Fruit fly (Drosophila melanogaster): ENCODE results near the gene hydra.

Gene hydra

dm6 chrX:20662919-20663557 lies 13.8 kb downstream of the hydra start:
- TF ChIP-seq CG8478 (optimal IDR thresholded peaks at IDR 0.05), result no peak
- TF ChIP-seq CTCF (optimal IDR thresholded peaks at IDR 0.05), result no peak

dm6 chrX:20661612-20662228 lies 15.1 kb downstream of the hydra start, which contains the start of gene CG1835:
CG1835 (plus strand) TSS chrX:20661917.
- TF ChIP-seq CG8478 (optimal IDR thresholded peaks at IDR 0.05), result no peak
- TF ChIP-seq CTCF (optimal IDR thresholded peaks at IDR 0.05), result no peak

DNA sequence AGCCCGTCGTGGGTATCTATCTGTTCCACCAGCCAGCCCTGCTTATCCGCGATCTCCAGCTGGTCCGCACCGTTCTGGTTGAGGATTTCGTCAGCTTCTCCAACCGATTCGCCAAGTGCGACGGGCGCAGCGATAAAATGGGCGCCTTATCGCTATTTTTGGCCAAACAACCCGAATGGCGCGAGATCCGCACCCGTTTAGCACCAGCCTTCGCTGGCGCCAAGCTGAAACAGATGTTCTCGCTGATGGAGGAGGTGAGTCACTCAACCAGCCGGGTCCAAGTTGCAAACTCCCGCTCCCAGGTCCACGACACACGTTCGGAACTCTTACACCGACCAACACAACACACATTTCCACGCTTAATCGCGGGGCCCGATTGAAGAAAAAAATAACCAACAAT lies 18.2 kb downstream of the hydra start:
- no peak for TF ChIP-seq CTCF (optimal IDR thresholded peaks at IDR 0.05)
- no peak for TF ChIP-seq CG8478 (optimal IDR thresholded peaks at IDR 0.05)

DNA sequence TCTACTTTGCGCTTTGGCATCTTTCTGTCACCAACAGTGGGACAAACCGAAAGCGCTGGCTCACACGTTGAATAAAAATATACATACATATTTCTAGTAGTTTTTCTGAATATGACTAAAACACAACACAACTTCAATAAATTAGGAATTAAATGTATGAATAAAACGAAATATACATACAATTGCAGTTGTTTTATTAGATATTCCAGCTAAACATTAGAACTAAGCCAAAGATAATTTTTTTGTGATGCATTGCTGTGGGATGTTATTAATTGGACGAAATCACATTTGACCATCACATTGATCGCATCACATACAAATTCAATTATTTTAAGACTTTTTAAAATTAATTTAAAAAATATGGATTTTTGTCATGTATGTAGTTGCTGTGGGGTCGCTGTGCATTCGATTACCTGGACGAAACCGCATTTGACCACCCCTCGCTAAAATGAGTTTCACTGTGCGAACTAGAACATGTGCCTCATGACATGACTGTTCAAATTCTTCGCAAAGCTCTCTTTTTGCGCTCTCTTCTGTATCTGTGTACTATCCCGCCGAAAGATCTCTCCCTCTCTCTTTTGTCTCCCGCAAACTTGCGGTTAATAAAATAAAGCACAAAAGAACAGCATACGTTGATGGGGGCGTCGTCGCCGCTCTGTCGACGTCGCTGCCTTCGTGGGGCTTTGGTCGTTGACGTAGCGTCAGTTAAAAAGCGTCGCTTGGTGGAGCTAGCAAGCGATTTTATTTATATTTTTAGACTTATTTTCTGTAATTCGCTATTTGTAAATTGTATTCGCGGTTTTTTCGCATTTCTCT lies 20.1 kb downstream of the hydra start, which contains the start of gene Cyp6v1:
Gene Cyp6v1 (plus strand): TSS at position 588 of the 816 bp plus-strand sequence.
- TF ChIP-seq CTCF (optimal IDR thresholded peaks at IDR 0.05) (no peak), CG8478 (optimal IDR thresholded peaks at IDR 0.05) (no peak)

DNA sequence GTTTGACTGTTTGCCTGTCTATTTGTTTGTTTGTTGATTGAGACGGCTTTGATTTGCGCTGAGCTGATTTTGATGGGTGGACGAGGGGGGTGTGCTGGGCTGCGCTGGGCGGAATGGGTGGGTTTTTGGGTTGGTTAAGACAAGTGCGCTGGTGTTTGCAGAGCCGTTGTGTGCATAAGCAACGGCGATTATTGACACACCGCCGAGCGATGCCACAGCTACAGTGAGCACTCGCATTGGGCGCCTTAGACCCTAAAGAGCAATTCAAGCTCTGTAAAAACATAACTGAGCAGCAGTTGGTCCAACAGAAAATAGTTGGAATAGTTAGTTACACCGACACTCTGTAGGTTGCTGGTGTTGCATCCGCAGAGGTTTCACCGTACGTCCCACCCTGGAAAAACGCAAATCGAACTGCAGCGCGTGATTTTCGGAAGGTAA lies 21.9 kb downstream of the hydra start:
- TF ChIP-seq CG8478 (optimal IDR thresholded peaks at IDR 0.05) (no peak), CTCF (optimal IDR thresholded peaks at IDR 0.05) (no peak)

- TF ChIP-seq CG8478 (optimal IDR thresholded peaks at IDR 0.05), result no peak
- no peak for TF ChIP-seq CTCF (optimal IDR thresholded peaks at IDR 0.05)
Measured at dm6 chrX:20652353-20652752, 24.5 kb downstream of the hydra start.

- TF ChIP-seq CG8478 (optimal IDR thresholded peaks at IDR 0.05), result no peak
- no peak for TF ChIP-seq CTCF (optimal IDR thresholded peaks at IDR 0.05)
Measured at dm6 chrX:20646223-20646622, 30.6 kb downstream of the hydra start.

- TF ChIP-seq CTCF (optimal IDR thresholded peaks at IDR 0.05) (no peak), CG8478 (optimal IDR thresholded peaks at IDR 0.05) (no peak)
Measured at dm6 chrX:20643964-20644363, 32.9 kb downstream of the hydra start.

dm6 chrX:20643385-20643784 lies 33.5 kb downstream of the hydra start:
- no peak for TF ChIP-seq CG8478 (optimal IDR thresholded peaks at IDR 0.05)
- no peak for TF ChIP-seq CTCF (optimal IDR thresholded peaks at IDR 0.05)

- TF ChIP-seq CTCF (optimal IDR thresholded peaks at IDR 0.05) (no peak), CG8478 (optimal IDR thresholded peaks at IDR 0.05) (no peak)
Measured at dm6 chrX:20638054-20638453, 38.8 kb downstream of the hydra start.

DNA sequence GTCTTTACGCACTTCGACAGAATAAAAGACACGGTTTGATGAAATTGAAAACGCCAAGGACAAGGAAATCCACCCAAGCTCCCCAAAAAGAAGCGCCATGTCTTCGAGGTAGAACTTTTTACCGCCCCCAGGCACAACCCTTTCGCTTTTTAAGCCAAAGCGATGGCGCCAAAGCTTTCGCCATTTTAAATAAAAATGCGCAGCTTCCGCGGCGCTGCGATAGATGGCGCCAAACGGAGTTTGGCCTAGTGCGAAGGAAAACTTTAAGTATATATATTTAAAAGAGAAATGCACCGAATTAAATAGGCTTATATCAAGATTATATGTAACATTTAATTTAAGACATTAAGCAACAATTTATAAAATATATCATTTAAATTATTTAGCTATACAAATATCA lies 40.1 kb downstream of the hydra start:
- TF ChIP-seq CTCF (optimal IDR thresholded peaks at IDR 0.05) (peak; percentile 40 to 72), CG8478 (optimal IDR thresholded peaks at IDR 0.05) (no peak)

dm6 chrX:20632115-20632514 lies 44.7 kb downstream of the hydra start:
- TF ChIP-seq CTCF (optimal IDR thresholded peaks at IDR 0.05) (peak; percentile 69 to 85), CG8478 (optimal IDR thresholded peaks at IDR 0.05) (no peak)

DNA sequence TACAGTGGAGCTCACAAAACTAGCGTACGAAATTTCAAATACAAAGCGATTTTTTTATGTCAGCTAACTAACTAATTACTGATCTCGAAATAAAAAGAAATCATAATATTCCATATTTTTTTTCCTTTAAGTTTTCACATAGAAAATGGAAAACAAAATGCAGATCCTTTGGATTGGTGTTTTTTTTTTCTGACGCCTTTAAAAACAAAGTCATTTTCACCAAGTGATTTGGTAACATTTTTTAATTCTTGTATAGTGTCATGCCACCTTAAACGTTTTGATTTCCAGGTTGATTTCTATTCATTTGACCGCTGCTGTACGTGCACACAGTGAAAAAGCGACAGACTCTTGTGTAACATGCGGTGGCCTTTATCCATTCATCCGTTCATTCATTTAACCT lies 45.7 kb downstream of the hydra start:
- TF ChIP-seq CTCF (optimal IDR thresholded peaks at IDR 0.05) (no peak), CG8478 (optimal IDR thresholded peaks at IDR 0.05) (no peak)

DNA sequence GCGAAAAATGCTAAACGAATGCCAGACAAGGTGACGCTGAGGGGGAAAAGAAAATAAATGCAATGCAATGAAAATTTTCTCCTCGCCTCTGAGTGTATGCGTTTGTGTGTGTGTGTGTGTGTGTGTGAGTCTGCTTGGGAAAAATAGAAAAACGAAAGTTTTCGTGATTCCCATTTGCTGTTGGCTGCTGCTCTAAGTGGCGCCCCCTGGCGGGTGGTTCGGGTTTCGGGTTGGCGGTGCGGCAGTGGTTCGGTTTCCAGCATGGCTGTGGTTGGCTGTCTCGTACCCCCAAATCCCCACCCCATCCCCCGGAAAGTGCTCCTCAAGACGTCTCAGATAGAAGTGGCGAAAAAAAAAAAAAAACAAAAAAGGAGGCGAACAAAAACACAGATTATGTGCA lies 47.5 kb downstream of the hydra start:
- TF ChIP-seq CG8478 (optimal IDR thresholded peaks at IDR 0.05) (no peak), CTCF (optimal IDR thresholded peaks at IDR 0.05) (peak; percentile 65 to 70)

dm6 chrX:20623673-20624072 lies 53.2 kb downstream of the hydra start, which contains the start of gene RunxA:
RunxA (minus strand) TSS chrX:20623773.
- no peak for TF ChIP-seq CTCF (optimal IDR thresholded peaks at IDR 0.05)
- no peak for TF ChIP-seq CG8478 (optimal IDR thresholded peaks at IDR 0.05)
